Worm (Caenorhabditis elegans): ENCODE data around the gene nhr-3.

nhr-3 gene

DNA sequence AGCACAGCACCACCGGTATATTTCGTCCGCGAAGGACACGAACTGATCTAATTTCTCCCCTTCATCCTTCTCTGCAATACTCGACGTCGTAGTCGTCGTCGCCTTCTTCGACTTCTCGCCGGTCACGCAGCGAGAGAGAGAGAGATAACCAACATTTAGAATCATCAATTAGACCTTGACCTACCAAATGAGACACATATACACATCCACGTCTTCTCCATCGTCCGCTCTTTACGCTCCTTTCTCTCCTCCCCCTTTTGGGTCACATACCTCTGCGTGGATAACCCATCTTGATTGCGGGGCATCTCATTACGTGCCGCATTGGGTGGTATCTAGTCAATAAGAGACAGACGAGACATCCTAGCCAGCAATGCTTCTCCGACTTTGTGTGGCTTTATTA lies 23.1 kb downstream of the nhr-3 start, which contains the start of gene sym-1:
Gene sym-1 (plus strand): TSS at position 194 of the 400 bp plus-strand sequence.
- TF ChIP-seq let-526 (GFP tag; IDR thresholded peaks at IDR 0.05) (no peak), zfh-2 (GFP tag; conservative IDR thresholded peaks at IDR 0.05) (peak; percentile 36; the same call in 1 of the 2 replicates)

DNA sequence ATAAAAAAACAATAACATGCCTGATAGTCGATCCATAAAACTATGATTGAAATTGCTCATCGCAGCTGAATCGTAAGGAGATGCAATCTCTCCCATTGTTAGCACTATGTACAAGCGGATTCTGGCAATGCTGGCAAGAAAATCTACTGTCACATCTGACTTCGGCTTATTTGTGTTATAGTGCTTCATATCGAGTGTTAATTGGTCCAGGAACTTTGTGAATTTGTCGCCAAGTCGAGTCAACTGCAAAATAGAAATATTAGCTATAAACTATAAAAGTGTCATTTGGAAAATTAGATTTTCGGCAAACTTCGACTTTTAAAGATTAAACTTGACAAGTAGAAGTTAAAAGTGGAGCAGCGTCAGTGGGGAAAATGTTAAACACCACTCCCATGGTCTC lies 26.0 kb downstream of the nhr-3 start:
- no peak for TF ChIP-seq somi-1 (GFP tag; optimal IDR thresholded peaks at IDR 0.05)
- TF ChIP-seq lag-1 (GFP tag; IDR thresholded peaks at IDR 0.05) = no peak
- no peak for TF ChIP-seq T07F8.4 (tag; optimal IDR thresholded peaks at IDR 0.05)
- no peak for TF ChIP-seq Y79H2A.3 (GFP tag; conservative IDR thresholded peaks at IDR 0.05)

DNA sequence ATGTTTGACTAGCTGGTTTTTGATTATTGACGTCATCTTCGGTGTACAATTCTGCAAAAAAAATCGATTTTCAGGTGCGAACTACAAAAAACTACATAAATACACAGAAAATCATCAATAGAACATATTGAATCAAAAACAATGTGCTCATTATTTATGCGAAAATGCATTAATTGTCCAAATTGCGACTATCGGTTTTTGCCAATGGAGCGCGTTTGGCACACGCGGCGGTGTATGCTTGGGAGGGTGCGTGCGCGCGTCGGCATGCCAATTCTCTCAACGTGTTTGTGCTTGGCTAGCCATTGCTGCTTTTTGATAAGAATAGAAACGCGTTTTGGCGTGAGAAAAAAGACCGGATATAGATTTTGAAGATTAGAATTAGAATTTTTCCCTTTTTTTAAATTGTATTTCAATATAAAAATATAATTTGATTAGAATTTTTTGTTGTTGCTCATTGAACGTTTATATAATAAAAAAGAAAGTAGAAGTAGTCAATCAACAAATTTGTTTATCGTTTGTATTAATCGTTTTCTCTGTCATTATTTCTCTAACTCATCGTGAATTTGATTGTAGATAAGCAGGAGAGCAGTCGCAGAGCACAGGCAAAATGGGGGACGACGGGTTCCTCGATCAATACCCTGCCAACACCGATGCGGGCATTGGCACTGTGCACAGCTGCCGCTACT lies 30.9 kb downstream of the nhr-3 start, which contains the start of the genes C44H4.4 and tap-1:
Gene C44H4.4 (minus strand): TSS at position 51 of the 686 bp plus-strand sequence.
Gene tap-1 (plus strand): TSS at position 574 of the 686 bp plus-strand sequence.
- TF ChIP-seq F57C9.4 (tag; optimal IDR thresholded peaks at IDR 0.05) (no peak), hlh-26 (GFP tag; conservative IDR thresholded peaks at IDR 0.05) (no peak), ztf-22 (GFP tag; optimal IDR thresholded peaks at IDR 0.05) (no peak), C17E4.6 (GFP tag; IDR thresholded peaks at IDR 0.05) (no peak), ZK185.1 (tag; optimal IDR thresholded peaks at IDR 0.05; ENCODE audit: poor library complexity, severe bottlenecking) (no peak), mcd-1 (GFP tag; IDR thresholded peaks at IDR 0.05) (peak; percentile 67), attf-5 (GFP tag; optimal IDR thresholded peaks at IDR 0.05) (peak; percentile 38), nhr-80 (tag; optimal IDR thresholded peaks at IDR 0.05) (peak; percentile 89), madf-10 (tag; optimal IDR thresholded peaks at IDR 0.05) (peak; percentile 10), F57A8.1 (GFP tag; optimal IDR thresholded peaks at IDR 0.05) (no peak), let-607 (tag; optimal IDR thresholded peaks at IDR 0.05) (peak in 1 of 2 experiments; percentile 46), egl-44 (GFP tag; IDR thresholded peaks at IDR 0.05) (no peak), T07F8.4 (tag; optimal IDR thresholded peaks at IDR 0.05) (no peak), F23B12.7 (tag; optimal IDR thresholded peaks at IDR 0.05; ENCODE audit: insufficient read depth) (peak; percentile 47)

DNA sequence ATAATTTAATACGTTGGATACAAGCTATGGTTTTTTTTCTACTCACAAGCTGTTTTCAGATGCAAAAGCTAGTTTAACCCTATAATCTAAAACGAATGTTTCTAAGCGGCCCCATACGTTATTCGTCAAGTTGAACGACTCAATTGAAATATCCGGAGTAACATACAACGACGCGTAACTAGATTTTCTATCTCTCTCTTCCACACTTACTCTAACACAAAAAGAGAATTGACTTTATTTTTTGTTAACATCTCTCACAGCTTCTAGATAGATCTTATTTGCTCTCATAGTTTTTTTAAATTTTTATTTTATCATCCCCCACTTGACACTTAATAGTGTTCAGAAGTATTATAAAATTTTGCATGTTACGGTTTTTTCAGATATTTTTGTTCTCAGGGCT lies 34.9 kb downstream of the nhr-3 start:
- TF ChIP-seq hrde-1 (tag; optimal IDR thresholded peaks at IDR 0.05; ENCODE audit: borderline replicate concordance) = no peak
- no peak for TF ChIP-seq T07F8.4 (tag; optimal IDR thresholded peaks at IDR 0.05)
- TF ChIP-seq F55B11.4 (tag; optimal IDR thresholded peaks at IDR 0.05; ENCODE audit: borderline replicate concordance, insufficient read depth) = no peak
- TF ChIP-seq ztf-6 (GFP tag; IDR thresholded peaks at IDR 0.05) = no peak
- TF ChIP-seq mel-28 (tag; optimal IDR thresholded peaks at IDR 0.05; ENCODE audit: borderline replicate concordance) = no peak
- no peak for TF ChIP-seq egl-44 (GFP tag; IDR thresholded peaks at IDR 0.05)
- no peak for TF ChIP-seq snpc-4 (GFP tag; optimal IDR thresholded peaks at IDR 0.05)
- TF ChIP-seq snpc-4 (tag; optimal IDR thresholded peaks at IDR 0.05) = no peak
- no peak for TF ChIP-seq K12H6.12 (tag; optimal IDR thresholded peaks at IDR 0.05)
- TF ChIP-seq F23B12.7 (tag; optimal IDR thresholded peaks at IDR 0.05; ENCODE audit: insufficient read depth) = no peak
- no peak for TF ChIP-seq F57C9.4 (tag; optimal IDR thresholded peaks at IDR 0.05)
- TF ChIP-seq lin-54 (GFP tag; optimal IDR thresholded peaks at IDR 0.05) = no peak
- TF ChIP-seq attf-5 (GFP tag; optimal IDR thresholded peaks at IDR 0.05) = no peak
- no peak for TF ChIP-seq ztf-22 (GFP tag; optimal IDR thresholded peaks at IDR 0.05)
- no peak for TF ChIP-seq dpff-1 (tag; optimal IDR thresholded peaks at IDR 0.05)
- no peak for TF ChIP-seq xnd-1 (tag; optimal IDR thresholded peaks at IDR 0.05)
- TF ChIP-seq lir-1 (GFP tag; conservative IDR thresholded peaks at IDR 0.05) = no peak

Data from whole organism, young adult.